Fruit fly (Drosophila melanogaster) whole organism, embryonic: ENCODE data around the gene Kat60.

Experiments
- Asciz ChIP-seq: fragments of 200-800 bp; sonication (Bioruptor generic); optimal IDR thresholded peaks from 2 replicates; lab custom pipeline; 2017; ENCODE audit warnings: missing biosample characterization, mild to moderate bottlenecking, missing genetic modification characterization, missing genetic modification reagents
- Atf6 ChIP-seq: fragments of 200-800 bp; sonication (Bioruptor generic); IDR thresholded peaks from 2 replicates; pipeline ENCODE4 v1.3.6; 2022; ENCODE audit warnings: missing biosample characterization, missing genetic modification characterization
- CG10274 ChIP-seq: fragments of 200-800 bp; sonication (Bioruptor generic); optimal IDR thresholded peaks from 3 replicates; lab custom pipeline; 2017; ENCODE audit warnings: missing biosample characterization, mild to moderate bottlenecking, missing genetic modification characterization
- CG10654 ChIP-seq: fragments of 200-800 bp; sonication (Bioruptor generic); optimal IDR thresholded peaks from 2 replicates; lab custom pipeline; 2016; ENCODE audit warnings: missing biosample characterization, missing genetic modification characterization
- CG10959 ChIP-seq: fragments of 200-800 bp; sonication (Bioruptor generic); IDR thresholded peaks from 2 replicates; pipeline ENCODE4 v1.3.6; 2022; ENCODE audit warnings: missing biosample characterization, missing genetic modification characterization
- CG11560 ChIP-seq: fragments of 200-800 bp; sonication (Bioruptor generic); IDR thresholded peaks from 3 replicates; pipeline ENCODE4 v1.3.6; 2022; ENCODE audit warnings: missing biosample characterization, missing genetic modification characterization
- CG12071 ChIP-seq: fragments of 200-800 bp; sonication (Bioruptor generic); optimal IDR thresholded peaks from 3 replicates; lab custom pipeline; 2018; ENCODE audit warnings: missing biosample characterization, mild to moderate bottlenecking, missing genetic modification characterization
- CG12104 ChIP-seq: fragments of 200-800 bp; sonication (Bioruptor generic); optimal IDR thresholded peaks from 3 replicates; lab custom pipeline; 2016; ENCODE audit warnings: missing biosample characterization, missing genetic modification characterization
- CG14014 ChIP-seq: fragments of 200-800 bp; sonication (Bioruptor generic); IDR thresholded peaks from 2 replicates; pipeline ENCODE4 v1.3.6; 2022; ENCODE audit warnings: missing biosample characterization, missing genetic modification characterization
- CG1603 ChIP-seq: fragments of 200-800 bp; sonication (Bioruptor generic); optimal IDR thresholded peaks from 2 replicates; lab custom pipeline; 2019; ENCODE audit warnings: missing biosample characterization, mild to moderate bottlenecking, missing genetic modification characterization, moderate library complexity
- CG17328 ChIP-seq: fragments of 200-800 bp; sonication (Bioruptor generic); IDR thresholded peaks from 2 replicates; pipeline ENCODE4 v1.3.6; 2022; ENCODE audit warnings: missing biosample characterization, missing genetic modification characterization
- CG17802 ChIP-seq: fragments of 200-800 bp; sonication (Bioruptor generic); optimal IDR thresholded peaks from 2 replicates; lab custom pipeline; 2018; ENCODE audit warnings: missing biosample characterization, mild to moderate bottlenecking, missing genetic modification characterization, moderate library complexity
- CG18599 ChIP-seq: fragments of 200-800 bp; sonication (Bioruptor generic); optimal IDR thresholded peaks from 3 replicates; lab custom pipeline; 2017; ENCODE audit warnings: missing biosample characterization, missing genetic modification characterization, mild to moderate bottlenecking, moderate library complexity, missing genetic modification reagents
- CG2875 ChIP-seq: fragments of 200-800 bp; sonication (Bioruptor generic); optimal IDR thresholded peaks from 2 replicates; lab custom pipeline; 2017; ENCODE audit warnings: missing biosample characterization, mild to moderate bottlenecking, missing genetic modification characterization, missing genetic modification reagents
- CG2889 ChIP-seq: fragments of 200-800 bp; sonication (Bioruptor generic); IDR thresholded peaks from 3 replicates; pipeline ENCODE4 v1.3.6; 2022; ENCODE audit warnings: missing biosample characterization, missing genetic modification characterization
- CG30403 ChIP-seq: fragments of 200-800 bp; sonication (Bioruptor generic); optimal IDR thresholded peaks from 3 replicates; lab custom pipeline; 2016; ENCODE audit warnings: missing biosample characterization, missing genetic modification characterization
- CG30431 ChIP-seq: fragments of 200-800 bp; sonication (Bioruptor generic); optimal IDR thresholded peaks from 2 replicates; lab custom pipeline; 2017; ENCODE audit warnings: missing biosample characterization, missing genetic modification characterization
- CG32532 ChIP-seq: fragments of 200-800 bp; sonication (Bioruptor generic); IDR thresholded peaks from 2 replicates; pipeline ENCODE4 v1.3.6; 2022; ENCODE audit warnings: missing biosample characterization, missing genetic modification characterization
- CG34422 ChIP-seq: fragments of 200-800 bp; sonication (Bioruptor generic); IDR thresholded peaks from 3 replicates; pipeline ENCODE4 v1.3.6; 2022; ENCODE audit warnings: missing biosample characterization, missing genetic modification characterization
- CG3847 ChIP-seq: fragments of 200-800 bp; sonication (Bioruptor generic); IDR thresholded peaks from 2 replicates; pipeline ENCODE4 v1.3.6; 2022; ENCODE audit warnings: missing biosample characterization, missing genetic modification characterization
- CG4424 ChIP-seq: fragments of 200-800 bp; sonication (Bioruptor generic); optimal IDR thresholded peaks from 3 replicates; lab custom pipeline; 2016; ENCODE audit warnings: missing biosample characterization, missing genetic modification characterization
- CG5245 ChIP-seq: fragments of 200-800 bp; sonication (Bioruptor generic); optimal IDR thresholded peaks from 3 replicates; lab custom pipeline; 2016; ENCODE audit warnings: missing biosample characterization, missing genetic modification characterization
- CG6854 ChIP-seq: fragments of 200-800 bp; sonication (Bioruptor generic); optimal IDR thresholded peaks from 3 replicates; lab custom pipeline; 2017; ENCODE audit warnings: missing biosample characterization, mild to moderate bottlenecking, missing genetic modification characterization
- CG7357 ChIP-seq: fragments of 200-800 bp; sonication (Bioruptor generic); IDR thresholded peaks from 3 replicates; pipeline ENCODE4 v1.3.6; 2022; ENCODE audit warnings: missing biosample characterization, missing genetic modification characterization
- CG7987 ChIP-seq: fragments of 200-800 bp; sonication (Bioruptor generic); optimal IDR thresholded peaks from 2 replicates; lab custom pipeline; 2018; ENCODE audit warnings: missing biosample characterization, mild to moderate bottlenecking, missing genetic modification characterization, moderate library complexity
- CG8290 ChIP-seq, 3 experiments: fragments of 200-800 bp; sonication (Bioruptor generic); optimal IDR thresholded peaks; 2 replicates each; lab custom pipeline; 2016 to 2019; ENCODE audit warnings: missing biosample characterization in 3 of 3, missing genetic modification characterization in 3 of 3, mild to moderate bottlenecking in 2 of 3, moderate library complexity in 1 of 3
- CHES-1-like ChIP-seq: fragments of 200-800 bp; sonication (Bioruptor generic); optimal IDR thresholded peaks from 2 replicates; lab custom pipeline; 2016; ENCODE audit warnings: missing biosample characterization, missing genetic modification characterization
- D19A ChIP-seq: fragments of 200-800 bp; optimal IDR thresholded peaks from 3 replicates; lab custom pipeline; 2019; ENCODE audit warnings: missing biosample characterization, mild to moderate bottlenecking, missing genetic modification characterization, moderate library complexity
- Dip3 ChIP-seq: fragments of 200-800 bp; sonication (Bioruptor generic); optimal IDR thresholded peaks from 3 replicates; lab custom pipeline; 2016; ENCODE audit warnings: missing biosample characterization, missing genetic modification characterization
- Dref ChIP-seq: fragments of 200-800 bp; sonication (Bioruptor generic); IDR thresholded peaks from 2 replicates; pipeline ENCODE4 v1.3.6; 2022; ENCODE audit warnings: missing biosample characterization, missing genetic modification characterization
- Eip74EF ChIP-seq, 2 experiments: fragments of 200-800 bp in 1 of 2; fragments of >200 bp in 1 of 2; sonication (Bioruptor generic) in 1 of 2; optimal IDR thresholded peaks; 2 replicates each; lab custom pipeline; 2017 to 2019; ENCODE audit warnings: missing biosample characterization in 2 of 2, missing genetic modification characterization in 2 of 2, mild to moderate bottlenecking in 1 of 2, moderate library complexity in 1 of 2
- NC2α ChIP-seq: fragments of 200-800 bp; sonication (Bioruptor generic); optimal IDR thresholded peaks from 2 replicates; lab custom pipeline; 2016; ENCODE audit warnings: missing biosample characterization, missing genetic modification characterization
- Nf-YC ChIP-seq: fragments of 200-800 bp; optimal IDR thresholded peaks from 3 replicates; lab custom pipeline; 2019; ENCODE audit warnings: missing biosample characterization, mild to moderate bottlenecking, missing genetic modification characterization, moderate library complexity
- Poxn ChIP-seq: fragments of 200-800 bp; sonication (Bioruptor generic); IDR thresholded peaks from 2 replicates; pipeline ENCODE4 v1.3.6; 2022; ENCODE audit warnings: missing biosample characterization, missing genetic modification characterization
- Side ChIP-seq: fragments of 200-800 bp; sonication (Bioruptor generic); optimal IDR thresholded peaks from 2 replicates; lab custom pipeline; 2016; ENCODE audit warnings: missing biosample characterization, missing genetic modification characterization
- Spps ChIP-seq: fragments of 200-800 bp; sonication (Bioruptor generic); optimal IDR thresholded peaks from 2 replicates; lab custom pipeline; 2018; ENCODE audit warnings: missing biosample characterization, mild to moderate bottlenecking, missing genetic modification characterization
- cg ChIP-seq: fragments of 200-800 bp; sonication (Bioruptor generic); optimal IDR thresholded peaks from 3 replicates; lab custom pipeline; 2019; ENCODE audit warnings: missing biosample characterization, mild to moderate bottlenecking, missing genetic modification characterization, moderate library complexity
- crp ChIP-seq, 2 experiments: fragments of 200-800 bp; sonication (Bioruptor generic); optimal IDR thresholded peaks; 2 replicates in 1 of 2; 3 replicates in 1 of 2; lab custom pipeline; 2017; ENCODE audit warnings: missing biosample characterization in 2 of 2, missing genetic modification characterization in 2 of 2, mild to moderate bottlenecking in 1 of 2, moderate library complexity in 1 of 2
- dati ChIP-seq: fragments of 200-800 bp; sonication (Bioruptor generic); IDR thresholded peaks from 2 replicates; pipeline ENCODE4 v1.3.6; 2022; ENCODE audit warnings: missing biosample characterization, missing genetic modification characterization
- gfzf ChIP-seq: fragments of 200-800 bp; sonication (Bioruptor generic); optimal IDR thresholded peaks from 2 replicates; lab custom pipeline; 2016; ENCODE audit warnings: missing biosample characterization, mild to moderate bottlenecking, missing genetic modification characterization, moderate library complexity
- gro ChIP-seq: fragments of 200-800 bp; sonication (Bioruptor generic); optimal IDR thresholded peaks from 2 replicates; lab custom pipeline; 2016; ENCODE audit warnings: missing biosample characterization, missing genetic modification characterization
- lab ChIP-seq: fragments of 200-800 bp; sonication (Bioruptor generic); optimal IDR thresholded peaks from 3 replicates; lab custom pipeline; 2017; ENCODE audit warnings: missing biosample characterization, missing genetic modification characterization, mild to moderate bottlenecking, moderate library complexity, missing genetic modification reagents
- mam ChIP-seq: fragments of 200-800 bp; sonication (Bioruptor generic); optimal IDR thresholded peaks from 3 replicates; lab custom pipeline; 2016; ENCODE audit warnings: missing biosample characterization, missing genetic modification characterization
- pfk ChIP-seq: fragments of 200-800 bp; sonication (Bioruptor generic); optimal IDR thresholded peaks from 2 replicates; lab custom pipeline; 2018; ENCODE audit warnings: missing biosample characterization, mild to moderate bottlenecking, missing genetic modification characterization, moderate library complexity
- sens ChIP-seq: fragments of 200-800 bp; sonication (Bioruptor generic); peaks from one replicate; lab custom pipeline; 2016; ENCODE audit warnings: missing biosample characterization, missing genetic modification characterization
- sens-2 ChIP-seq: fragments of 200-800 bp; sonication (Bioruptor generic); IDR thresholded peaks from 2 replicates; pipeline ENCODE4 v1.3.6; 2022; ENCODE audit warnings: missing biosample characterization, missing genetic modification characterization
- sob ChIP-seq: fragments of 200-800 bp; sonication (Bioruptor generic); IDR thresholded peaks from 2 replicates; pipeline ENCODE4 v1.3.6; 2022; ENCODE audit warnings: missing biosample characterization, missing genetic modification characterization
- stwl ChIP-seq: fragments of 200-800 bp; sonication (Bioruptor generic); optimal IDR thresholded peaks from 3 replicates; lab custom pipeline; 2018; ENCODE audit warnings: missing biosample characterization, mild to moderate bottlenecking, missing genetic modification characterization, moderate library complexity
- tin ChIP-seq: fragments of 200-800 bp; sonication (Bioruptor generic); optimal IDR thresholded peaks from 3 replicates; lab custom pipeline; 2016; ENCODE audit warnings: missing biosample characterization, missing genetic modification characterization
- zen ChIP-seq: fragments of 200-800 bp; sonication (Bioruptor generic); optimal IDR thresholded peaks from 3 replicates; lab custom pipeline; 2018; ENCODE audit warnings: missing biosample characterization, mild to moderate bottlenecking, missing genetic modification characterization, moderate library complexity
- zf30C ChIP-seq: fragments of 200-800 bp; sonication (Bioruptor generic); optimal IDR thresholded peaks from 3 replicates; lab custom pipeline; 2018; ENCODE audit warnings: missing biosample characterization, mild to moderate bottlenecking, missing genetic modification characterization

Gene Kat60

dm6 chr3R:5270806-5271205, 38.8 kb upstream of the Kat60 start (continued):
- peak; percentile 27 for TF ChIP-seq CG30403 (GFP tag; lab: Kevin White, UChicago)
- TF ChIP-seq CG32532 (GFP tag; lab: Robert Waterston, UW) = no peak
- TF ChIP-seq CG3847 (GFP tag; lab: Robert Waterston, UW) = no peak
- peak; percentile 43 for TF ChIP-seq stwl (tag; lab: Kevin White, UChicago)
- TF ChIP-seq CG1603 (tag; lab: Kevin White, UChicago) = no peak
- TF ChIP-seq CG11560 = no peak
- TF ChIP-seq sens (GFP tag; lab: Kevin White, UChicago) = peak; percentile 61
- no peak for TF ChIP-seq gro
- TF ChIP-seq sens-2 (GFP tag; lab: Robert Waterston, UW) = no peak
- no peak for TF ChIP-seq NC2α
- TF ChIP-seq zen (tag; lab: Kevin White, UChicago) = peak; percentile 14
- no peak for TF ChIP-seq dati (GFP tag; lab: Robert Waterston, UW)
- no peak for TF ChIP-seq pfk (GFP tag; lab: Kevin White, UChicago)
- TF ChIP-seq CG5245 = no peak
- TF ChIP-seq gfzf (GFP tag; lab: Kevin White, UChicago) = no peak
- no peak for TF ChIP-seq CG17802 (tag; lab: Kevin White, UChicago)
- no peak for TF ChIP-seq CG8290 (GFP tag; optimal IDR thresholded peaks at IDR 0.05; lab: Kevin White, UChicago)
- TF ChIP-seq CG8290 (tag; optimal IDR thresholded peaks at IDR 0.05; lab: Kevin White, UChicago) = peak; percentile 24 to 50
- no peak for TF ChIP-seq Poxn (GFP tag; lab: Robert Waterston, UW)
- no peak for TF ChIP-seq CG6854 (GFP tag; lab: Kevin White, UChicago)
- TF ChIP-seq CG7987 = no peak
- 0 out of 3 replicates have a peak, but pooled peaks have one; percentile 43 for TF ChIP-seq CG34422 (GFP tag; lab: Robert Waterston, UW)
- TF ChIP-seq CG2875 = no peak
- no peak for TF ChIP-seq lab (GFP tag; lab: Kevin White, UChicago)
- no peak for TF ChIP-seq CG10959 (GFP tag; lab: Robert Waterston, UW)
- no peak for TF ChIP-seq CG10654 (GFP tag; lab: Kevin White, UChicago)
- no peak; the same call in 1 of the 2 replicates for TF ChIP-seq CG17328 (GFP tag; lab: Robert Waterston, UW)
- no peak for TF ChIP-seq CHES-1-like (GFP tag; lab: Kevin White, UChicago)
- TF ChIP-seq sob (GFP tag; lab: Robert Waterston, UW) = 0 out of 2 replicates have a peak, but pooled peaks have one; percentile 19
- TF ChIP-seq zf30C (GFP tag; lab: Kevin White, UChicago) = peak; percentile 84
- peak; percentile 13 for TF ChIP-seq mam
- peak; percentile 4 for TF ChIP-seq Nf-YC (tag; lab: Kevin White, UChicago)
- TF ChIP-seq CG7357 = no peak
- no peak for TF ChIP-seq CG2889 (GFP tag; lab: Robert Waterston, UW)
- TF ChIP-seq D19A = no peak
- no peak for TF ChIP-seq CG14014 (GFP tag; lab: Robert Waterston, UW)
- no peak for TF ChIP-seq Dip3
- TF ChIP-seq Side (GFP tag; lab: Kevin White, UChicago) = peak; percentile 17
- no peak for TF ChIP-seq Asciz (GFP tag; lab: Kevin White, UChicago)
- no peak for TF ChIP-seq CG12104 (GFP tag; lab: Kevin White, UChicago)
- peak; percentile 49; the same call in 1 of the 2 replicates for TF ChIP-seq Atf6
- no peak for TF ChIP-seq CG10274 (GFP tag; lab: Kevin White, UChicago)
- TF ChIP-seq CG12071 (GFP tag; lab: Kevin White, UChicago) = no peak
- no peak for TF ChIP-seq Dref (GFP tag; lab: Robert Waterston, UW)
- TF ChIP-seq crp (GFP tag; optimal IDR thresholded peaks at IDR 0.05; lab: Kevin White, UChicago) = no peak
- no peak for TF ChIP-seq CG30431 (GFP tag; lab: Kevin White, UChicago)
- no peak for TF ChIP-seq Eip74EF (GFP tag; optimal IDR thresholded peaks at IDR 0.05; lab: Kevin White, UChicago)
- no peak for TF ChIP-seq CG4424
- peak; percentile 13 for TF ChIP-seq tin (GFP tag; lab: Kevin White, UChicago)
- no peak for TF ChIP-seq Spps (tag; lab: Kevin White, UChicago)
- no peak for TF ChIP-seq CG18599 (GFP tag; lab: Kevin White, UChicago)
- TF ChIP-seq cg (GFP tag; lab: Kevin White, UChicago) = no peak
